Worm (Caenorhabditis elegans) whole organism, L3 larva: ENCODE data around the gene F46B6.5.

Experiments used
- R02D3.7 ChIP-seq: fragments of 150-350 bp; optimal IDR thresholded peaks from 2 replicates; lab custom pipeline; 2014; ENCODE audit warnings: missing biosample characterization, missing genetic modification characterization
- ZK546.5 ChIP-seq: sonication (generic microtip); optimal IDR thresholded peaks from 2 replicates; lab custom pipeline; 2017; ENCODE audit warnings: missing biosample characterization, missing genetic modification characterization
- aly-2 ChIP-seq: fragments of 150-350 bp; optimal IDR thresholded peaks from 2 replicates; lab custom pipeline; 2014; ENCODE audit warnings: missing biosample characterization, missing genetic modification characterization
- ama-1 ChIP-seq: fragments of 150-350 bp; optimal IDR thresholded peaks from 2 replicates; lab custom pipeline; 2018
- ceh-16 ChIP-seq: sonication (generic microtip); optimal IDR thresholded peaks from 2 replicates; lab custom pipeline; 2017; ENCODE audit warnings: missing biosample characterization, missing genetic modification characterization
- ceh-28 ChIP-seq: fragments of 150-350 bp; optimal IDR thresholded peaks from 2 replicates; lab custom pipeline; 2014; ENCODE audit warnings: missing biosample characterization, missing genetic modification reagents, missing genetic modification characterization
- ceh-82 ChIP-seq: fragments of 150-350 bp; optimal IDR thresholded peaks from 2 replicates; lab custom pipeline; 2014; ENCODE audit warnings: missing biosample characterization, missing genetic modification characterization
- ceh-9 ChIP-seq: sonication (generic microtip); optimal IDR thresholded peaks from 2 replicates; lab custom pipeline; 2018; ENCODE audit warnings: missing biosample characterization, missing genetic modification characterization
- daf-12 ChIP-seq: fragments of 150-350 bp; optimal IDR thresholded peaks from 2 replicates; lab custom pipeline; 2014; ENCODE audit warnings: missing biosample characterization, missing genetic modification reagents, missing genetic modification characterization
- egl-5 ChIP-seq: fragments of 150-350 bp; optimal IDR thresholded peaks from 2 replicates; lab custom pipeline; 2017; ENCODE audit warnings: missing biosample characterization, missing genetic modification reagents, missing genetic modification characterization, inconsistent platforms
- elt-1 ChIP-seq: fragments of 150-350 bp; optimal IDR thresholded peaks from 2 replicates; lab custom pipeline; 2014; ENCODE audit warnings: missing biosample characterization, missing genetic modification characterization
- elt-2 ChIP-seq: sonication (generic microtip); optimal IDR thresholded peaks from 2 replicates; lab custom pipeline; 2016; ENCODE audit warnings: missing genetic modification reagents, mild to moderate bottlenecking, missing genetic modification characterization, missing compliant biosample characterization
- eor-1 ChIP-seq, 2 experiments: fragments of 150-350 bp; optimal IDR thresholded peaks; 2 replicates each; lab custom pipeline; 2014 to 2018; ENCODE audit warnings: missing biosample characterization in 2 of 2, missing genetic modification characterization in 2 of 2
- fkh-2 ChIP-seq: fragments of 150-350 bp; optimal IDR thresholded peaks from 2 replicates; lab custom pipeline; 2014; ENCODE audit warnings: missing biosample characterization, missing genetic modification reagents, missing genetic modification characterization
- jun-1 ChIP-seq: fragments of 150-350 bp; optimal IDR thresholded peaks from 2 replicates; lab custom pipeline; 2014; ENCODE audit warnings: missing biosample characterization, missing genetic modification reagents, missing genetic modification characterization
- lin-15B ChIP-seq: fragments of 150-350 bp; optimal IDR thresholded peaks from 2 replicates; lab custom pipeline; 2014; ENCODE audit warnings: missing biosample characterization, missing genetic modification characterization
- mdl-1 ChIP-seq: fragments of 150-350 bp; optimal IDR thresholded peaks from 2 replicates; lab custom pipeline; 2014; ENCODE audit warnings: missing biosample characterization, missing genetic modification characterization
- mml-1 ChIP-seq: fragments of 150-350 bp; sonication (generic microtip); optimal IDR thresholded peaks from 3 replicates; lab custom pipeline; 2014; ENCODE audit warnings: missing biosample characterization, missing genetic modification characterization
- nhr-11 ChIP-seq: fragments of 150-350 bp; optimal IDR thresholded peaks from 2 replicates; lab custom pipeline; 2014; ENCODE audit warnings: missing biosample characterization, missing genetic modification characterization
- nhr-12 ChIP-seq: fragments of 150-350 bp; optimal IDR thresholded peaks from 2 replicates; lab custom pipeline; 2014; ENCODE audit warnings: missing biosample characterization, missing genetic modification characterization
- nhr-237 ChIP-seq: fragments of 150-350 bp; optimal IDR thresholded peaks from 2 replicates; lab custom pipeline; 2014; ENCODE audit warnings: missing biosample characterization, missing genetic modification characterization
- nhr-25 ChIP-seq: sonication (generic microtip); optimal IDR thresholded peaks from 2 replicates; lab custom pipeline; 2017; ENCODE audit warnings: missing biosample characterization, missing genetic modification characterization
- nhr-43 ChIP-seq: sonication (generic microtip); optimal IDR thresholded peaks from 2 replicates; lab custom pipeline; 2016; ENCODE audit warnings: mild to moderate bottlenecking, missing genetic modification characterization, missing compliant biosample characterization; ENCODE audit not compliant: poor library complexity, severe bottlenecking
- pha-4 ChIP-seq: fragments of 150-350 bp; optimal IDR thresholded peaks from 2 replicates; lab custom pipeline; 2014; ENCODE audit warnings: missing biosample characterization, missing genetic modification reagents, missing genetic modification characterization
- pqm-1 ChIP-seq: fragments of 150-350 bp; optimal IDR thresholded peaks from 2 replicates; lab custom pipeline; 2017; ENCODE audit warnings: missing biosample characterization, missing genetic modification characterization, inconsistent platforms
- sea-2 ChIP-seq: fragments of 150-350 bp; sonication (generic microtip); optimal IDR thresholded peaks from 4 replicates; lab custom pipeline; 2014; ENCODE audit warnings: missing biosample characterization, missing genetic modification reagents, missing genetic modification characterization
- skn-1 ChIP-seq: fragments of 150-350 bp; optimal IDR thresholded peaks from 2 replicates; lab custom pipeline; 2014; ENCODE audit warnings: missing biosample characterization, missing genetic modification characterization
- snpc-4 ChIP-seq: fragments of 150-350 bp; optimal IDR thresholded peaks from 2 replicates; lab custom pipeline; 2014; ENCODE audit warnings: missing biosample characterization, missing genetic modification characterization
- tbx-2 ChIP-seq: sonication (generic microtip); optimal IDR thresholded peaks from 2 replicates; lab custom pipeline; 2016; ENCODE audit warnings: mild to moderate bottlenecking, missing genetic modification characterization, missing compliant biosample characterization
- unc-39 ChIP-seq: sonication (generic microtip); optimal IDR thresholded peaks from 4 replicates; lab custom pipeline; 2017; ENCODE audit warnings: missing biosample characterization, missing genetic modification characterization
- zag-1 ChIP-seq: fragments of 150-350 bp; optimal IDR thresholded peaks from 2 replicates; lab custom pipeline; 2014; ENCODE audit warnings: missing biosample characterization, missing genetic modification characterization
- ztf-11 ChIP-seq: fragments of 150-350 bp; optimal IDR thresholded peaks from 2 replicates; lab custom pipeline; 2014; ENCODE audit warnings: missing biosample characterization, missing genetic modification characterization

Gene F46B6.5

DNA sequence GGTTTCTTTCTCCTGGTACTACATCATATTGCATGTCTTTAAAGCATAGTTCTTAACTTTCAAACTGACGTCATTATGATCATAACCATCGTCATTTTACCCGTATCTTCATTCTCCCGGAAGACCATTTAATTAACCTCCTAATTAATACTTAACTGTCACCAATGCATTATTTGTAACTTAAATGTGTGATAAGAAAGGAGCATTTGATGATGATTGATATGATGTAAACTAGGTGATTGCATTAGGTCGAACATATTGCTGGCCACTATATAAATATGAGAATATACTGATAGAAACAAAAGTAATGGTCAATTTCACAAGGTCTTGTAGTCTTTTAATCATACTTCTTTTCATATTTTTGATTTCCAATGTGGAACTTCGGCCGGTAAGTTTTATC, 26.6 kb downstream of the F46B6.5 start, which contains the start of gene hrg-3:
Gene hrg-3, plus strand, starts transcription at position 227 of the 400 bp plus-strand sequence.
- TF ChIP-seq fkh-2 (tag; lab: Kevin White, UChicago) (no peak), eor-1 (tag; optimal IDR thresholded peaks at IDR 0.05; lab: Kevin White, UChicago) (no peak), elt-2 (tag; lab: Kevin White, UChicago) (peak; percentile 85)

DNA sequence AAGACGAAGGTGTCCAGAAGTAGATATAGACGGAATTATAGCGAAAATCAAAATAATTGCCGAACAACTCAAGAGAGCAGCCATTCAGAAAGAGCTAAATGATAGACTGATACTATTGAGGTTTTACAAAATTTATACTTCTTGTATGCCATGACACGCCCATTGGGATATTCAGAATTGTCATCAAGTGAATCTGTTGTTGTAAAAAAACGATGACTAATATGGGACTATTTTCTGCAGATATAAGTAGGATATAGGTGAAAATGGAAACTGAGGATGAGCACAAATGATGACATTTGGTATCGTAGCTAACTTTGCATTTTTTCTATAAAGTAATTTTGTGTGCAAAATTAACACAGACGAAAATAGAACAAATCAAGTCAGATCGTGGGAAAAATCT, 27.1 kb downstream of the F46B6.5 start, which contains the start of gene F58E6.8:
Gene F58E6.8, minus strand, starts transcription at position 101 of the 400 bp plus-strand sequence.
- TF ChIP-seq ceh-28 (tag; lab: Kevin White, UChicago), result no peak
- no peak for TF ChIP-seq fkh-2 (tag; lab: Kevin White, UChicago)
- no peak for TF ChIP-seq pha-4
- TF ChIP-seq ama-1 (lab: Kevin White, UChicago), result no peak
- TF ChIP-seq nhr-237 (tag; lab: Kevin White, UChicago), result no peak
- TF ChIP-seq daf-12 (tag; lab: Kevin White, UChicago), result no peak
- no peak for TF ChIP-seq jun-1 (tag; lab: Kevin White, UChicago)
- TF ChIP-seq, all 47 proteins: peak for 0

ce11 chrV:9754459-9754858, 28.4 kb downstream of the F46B6.5 start, which contains the start of gene F58E6.5:
F58E6.5 (minus strand) TSS chrV:9754559.
- TF ChIP-seq mdl-1 (tag; lab: Kevin White, UChicago) (no peak), mml-1 (tag; lab: Kevin White, UChicago) (no peak), ama-1 (lab: Kevin White, UChicago) (no peak), nhr-12 (tag; lab: Kevin White, UChicago) (no peak), aly-2 (no peak), sea-2 (GFP tag; lab: Kevin White, UChicago) (no peak), elt-2 (tag; lab: Kevin White, UChicago) (no peak), ztf-11 (no peak)

DNA sequence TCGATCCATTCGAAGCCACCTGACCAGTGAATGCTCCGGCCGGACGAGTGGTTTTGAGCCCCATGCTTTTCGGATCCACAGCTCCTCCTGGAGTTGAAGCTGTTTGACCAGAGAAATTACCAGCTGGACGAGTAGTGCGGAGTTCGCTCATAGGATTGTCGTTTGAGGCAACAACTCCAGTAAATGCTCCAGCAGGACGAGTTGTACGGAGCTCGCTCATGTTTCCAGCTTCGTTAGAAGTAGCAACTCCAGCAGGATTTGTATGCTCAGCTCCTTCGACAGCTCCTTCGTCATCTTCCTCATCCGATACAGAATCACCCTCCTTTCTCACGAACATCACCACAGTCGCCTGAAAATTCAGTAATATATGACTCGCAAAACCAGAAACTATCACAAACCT, 29.3 kb downstream of the F46B6.5 start:
- TF ChIP-seq nhr-11 (no peak), pqm-1 (tag; lab: Kevin White, UChicago) (no peak), tbx-2 (no peak)

DNA sequence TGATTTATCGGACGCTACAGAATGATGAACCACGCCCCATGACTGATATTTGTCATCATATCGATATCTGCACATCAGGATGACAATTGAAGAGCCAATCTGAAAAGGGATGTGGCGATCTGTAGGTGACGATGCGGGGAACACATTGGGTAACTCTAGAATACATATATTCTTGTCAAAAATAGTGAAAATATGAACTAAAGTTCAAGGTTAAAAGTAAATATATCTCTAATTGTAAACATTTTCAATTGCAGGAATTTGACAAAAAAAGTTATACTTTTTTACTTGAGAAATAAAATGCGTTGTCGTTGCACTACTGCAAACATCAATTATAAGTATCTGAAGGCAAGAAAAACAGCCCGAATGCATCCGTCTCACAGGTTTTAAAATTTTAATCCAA, 30.0 kb downstream of the F46B6.5 start, which contains the start of gene F58E6.6:
Gene F58E6.6, minus strand, starts transcription at position 101 of the 400 bp plus-strand sequence.
- TF ChIP-seq egl-5, result no peak

DNA sequence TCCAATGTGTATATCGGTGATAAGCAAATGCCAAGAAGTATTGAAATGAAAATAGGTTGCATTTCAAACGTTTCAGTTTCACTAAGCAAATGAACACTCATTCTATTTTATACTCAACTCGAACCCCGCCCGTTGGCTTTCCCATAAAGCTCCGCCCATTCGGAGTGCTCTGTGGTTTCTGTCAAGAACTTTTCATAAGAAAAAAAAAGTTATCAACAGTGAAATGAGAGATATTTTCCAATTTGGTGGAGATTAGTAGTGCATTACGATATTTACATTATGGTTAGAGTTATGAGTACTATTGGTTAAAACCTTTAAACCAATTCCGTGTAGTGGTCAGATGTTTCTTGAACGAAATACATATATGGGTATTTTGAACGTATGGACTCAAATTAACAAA, 32.6 kb downstream of the F46B6.5 start, which contains the start of gene F58E6.4:
Gene F58E6.4, minus strand, starts transcription at position 101 of the 400 bp plus-strand sequence.
- TF ChIP-seq lin-15B (tag; lab: Kevin White, UChicago) (no peak), ceh-82 (tag; lab: Kevin White, UChicago) (no peak), eor-1 (tag; optimal IDR thresholded peaks at IDR 0.05; lab: Kevin White, UChicago) (no peak), nhr-43 (no peak), ama-1 (lab: Kevin White, UChicago) (no peak), ceh-9 (tag; lab: Kevin White, UChicago) (no peak), ceh-16 (no peak), unc-39 (tag; lab: Kevin White, UChicago) (no peak), elt-1 (no peak), ceh-28 (tag; lab: Kevin White, UChicago) (no peak), zag-1 (tag; lab: Kevin White, UChicago) (no peak), nhr-25 (no peak), ZK546.5 (tag; lab: Kevin White, UChicago) (no peak)

DNA sequence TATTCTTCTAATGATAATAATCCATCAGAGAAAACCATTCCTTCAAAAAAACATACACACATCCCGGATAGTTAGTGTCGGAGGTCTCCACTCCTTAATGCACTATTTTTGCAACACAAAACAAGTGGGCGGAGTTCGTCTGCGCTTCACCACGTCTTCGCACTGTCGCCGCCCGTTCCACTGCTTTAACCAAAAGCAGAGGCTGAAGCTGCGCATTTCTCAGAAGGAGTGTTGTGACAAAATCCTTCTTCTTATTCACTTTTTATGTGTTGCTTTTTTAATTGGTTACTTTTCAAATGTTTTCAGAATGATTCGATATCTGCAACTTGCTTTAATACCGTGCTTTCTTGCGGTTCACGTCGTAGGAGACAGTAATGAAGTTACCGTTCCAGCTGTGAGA, 37.9 kb downstream of the F46B6.5 start, which contains the start of gene F58E6.13:
Gene F58E6.13, plus strand, starts transcription at position 301 of the 400 bp plus-strand sequence.
- TF ChIP-seq nhr-43 (no peak), aly-2 (no peak), skn-1 (no peak), pqm-1 (tag; lab: Kevin White, UChicago) (no peak), R02D3.7 (no peak), daf-12 (tag; lab: Kevin White, UChicago) (no peak), snpc-4 (tag; lab: Kevin White, UChicago) (no peak)
